Fruit fly (Drosophila melanogaster) whole organism, prepupa: ENCODE measurements around the gene CG9467.

ENCODE experiments used
- Blimp-1 ChIP-seq: fragments of 200-800 bp; sonication (Bioruptor generic); optimal IDR thresholded peaks from 3 replicates; lab custom pipeline; 2017; ENCODE audit warnings: missing biosample characterization, missing genetic modification characterization, mild to moderate bottlenecking, moderate library complexity, missing genetic modification reagents
- CG8632 ChIP-seq: fragments of 200-800 bp; sonication (Bioruptor generic); optimal IDR thresholded peaks from 3 replicates; lab custom pipeline; 2016; ENCODE audit warnings: missing biosample characterization, missing genetic modification characterization
- Ets21C ChIP-seq: fragments of 200-800 bp; sonication (Bioruptor generic); optimal IDR thresholded peaks from 3 replicates; lab custom pipeline; 2016; ENCODE audit warnings: missing biosample characterization, missing genetic modification characterization
- esn ChIP-seq: fragments of 200-800 bp; sonication (Bioruptor generic); optimal IDR thresholded peaks from 2 replicates; lab custom pipeline; 2016; ENCODE audit warnings: missing biosample characterization, mild to moderate bottlenecking, missing genetic modification characterization, moderate library complexity
- pdm3 ChIP-seq: fragments of 200-800 bp; sonication (Bioruptor generic); optimal IDR thresholded peaks from 3 replicates; lab custom pipeline; 2016; ENCODE audit warnings: missing biosample characterization, missing genetic modification characterization

dm6 chr3R:9779764-9780163 is 21.1 kb downstream of the CG9467 start, which contains the start of gene CG12947:
- TF ChIP-seq esn (GFP tag; lab: Kevin White, UChicago) (no peak), pdm3 (GFP tag; lab: Kevin White, UChicago) (no peak), CG8632 (no peak), Blimp-1 (GFP tag; lab: Kevin White, UChicago) (no peak), Ets21C (no peak)
